Fruit fly (Drosophila melanogaster): ENCODE data around the gene CG32432.
A peak's percentile ranks its signal among the peaks of the same experiment; 100 is the strongest.

The CG32432 gene

DNA sequence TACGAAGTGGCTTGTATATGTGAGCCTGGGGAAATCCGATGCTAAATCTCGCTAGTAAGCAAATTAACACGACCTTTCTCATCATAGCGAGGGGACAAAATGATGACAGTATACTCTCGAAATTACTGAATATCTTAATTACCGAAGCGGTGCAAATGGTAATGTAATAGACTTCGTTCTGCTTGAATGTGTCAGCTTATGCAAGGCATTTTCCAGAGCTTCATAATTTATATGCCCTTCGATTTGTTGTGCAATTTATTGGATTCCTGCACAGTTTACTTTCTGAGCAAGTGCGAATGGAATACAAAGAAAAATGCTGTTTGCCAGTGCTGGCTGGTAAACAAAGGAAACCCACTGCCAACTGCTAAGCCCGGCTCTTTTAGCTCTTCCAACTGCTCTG is 12.3 kb upstream of the CG32432 start, which contains the start of the genes Sfp77F and CG43931:
Sfp77F (minus strand) TSS at position 101 of the 400 bp plus-strand sequence.
CG43931 (plus strand) TSS at position 241 of the 400 bp plus-strand sequence.
- no peak for TF ChIP-seq HLH106 (tag; optimal IDR thresholded peaks at IDR 0.05)

DNA sequence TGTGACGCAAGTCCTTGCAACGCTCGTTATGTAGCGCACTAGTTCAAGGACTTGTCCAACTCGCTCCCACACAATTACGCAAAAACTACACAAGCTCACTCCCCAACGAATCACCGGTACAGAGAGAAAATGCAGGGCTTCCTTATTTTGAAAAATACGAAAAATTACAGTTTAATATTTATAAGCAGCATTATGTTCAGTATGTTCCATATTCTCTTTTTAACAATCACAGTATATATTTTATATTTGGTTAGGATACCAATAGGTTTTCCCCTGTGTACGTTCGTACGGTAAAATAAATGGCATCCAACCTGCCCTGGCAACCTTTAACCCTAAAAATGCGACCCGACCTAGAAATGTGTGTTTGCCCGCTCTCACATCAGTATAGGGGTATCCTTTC is 1.0 kb downstream of the CG32432 start:
- no peak for TF ChIP-seq CrebA (GFP tag; optimal IDR thresholded peaks at IDR 0.05; ENCODE audit: borderline replicate concordance)
- no peak for TF ChIP-seq Rel (GFP tag; optimal IDR thresholded peaks at IDR 0.05)
- no peak for TF ChIP-seq Rel (tag; optimal IDR thresholded peaks at IDR 0.05)
- no peak for TF ChIP-seq Hr83 (GFP tag; optimal IDR thresholded peaks at IDR 0.05; ENCODE audit: poor library complexity, severe bottlenecking)
- TF ChIP-seq ey (GFP tag; optimal IDR thresholded peaks at IDR 0.05), result no peak
- TF ChIP-seq lola (GFP tag; optimal IDR thresholded peaks at IDR 0.05), result no peak

DNA sequence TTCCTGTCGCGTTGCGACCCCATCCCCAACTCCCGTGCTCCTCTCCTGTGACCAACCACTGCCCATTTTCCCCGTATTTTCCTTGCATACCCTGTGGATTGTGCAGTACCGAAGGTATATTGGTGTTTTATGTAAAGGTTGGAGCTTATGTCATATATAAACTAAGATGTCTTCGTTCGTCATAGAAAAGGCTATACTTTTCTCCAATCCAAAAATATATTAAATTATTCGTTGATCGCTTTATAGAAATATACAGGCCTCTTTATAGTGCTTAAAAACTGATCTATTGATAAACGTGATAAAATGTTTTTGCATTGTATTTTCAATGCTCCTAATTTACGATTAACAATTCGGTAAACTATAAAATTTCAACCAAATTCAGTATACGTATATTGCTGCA is 16.0 kb downstream of the CG32432 start:
- no peak for TF ChIP-seq brk (GFP tag; optimal IDR thresholded peaks at IDR 0.05)
- TF ChIP-seq N (GFP tag; optimal IDR thresholded peaks at IDR 0.05), result no peak

DNA sequence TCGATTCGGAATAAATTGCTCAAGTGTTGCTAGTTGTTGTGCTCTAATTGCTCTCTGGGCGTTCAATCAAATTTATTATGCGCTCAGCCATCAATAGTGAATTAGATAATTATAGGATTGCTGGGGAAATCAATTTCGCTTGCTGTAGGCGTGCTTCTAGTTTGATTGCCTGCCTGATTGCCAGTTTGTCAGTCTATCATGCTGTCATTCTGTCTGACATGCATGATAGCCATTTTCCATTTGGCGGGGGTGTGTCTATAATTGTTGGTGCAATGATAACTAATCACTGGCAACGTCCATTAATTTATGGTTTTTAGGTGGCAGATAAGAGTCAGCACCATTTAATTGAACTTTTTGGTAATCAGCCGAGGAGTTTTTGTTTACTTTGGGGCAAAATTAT is 27.4 kb downstream of the CG32432 start:
- TF ChIP-seq Rel (GFP tag; optimal IDR thresholded peaks at IDR 0.05) (no peak), Rel (tag; optimal IDR thresholded peaks at IDR 0.05) (no peak), Hr78 (GFP tag; optimal IDR thresholded peaks at IDR 0.05) (no peak), dsf (GFP tag; optimal IDR thresholded peaks at IDR 0.05; ENCODE audit: borderline replicate concordance) (no peak)

DNA sequence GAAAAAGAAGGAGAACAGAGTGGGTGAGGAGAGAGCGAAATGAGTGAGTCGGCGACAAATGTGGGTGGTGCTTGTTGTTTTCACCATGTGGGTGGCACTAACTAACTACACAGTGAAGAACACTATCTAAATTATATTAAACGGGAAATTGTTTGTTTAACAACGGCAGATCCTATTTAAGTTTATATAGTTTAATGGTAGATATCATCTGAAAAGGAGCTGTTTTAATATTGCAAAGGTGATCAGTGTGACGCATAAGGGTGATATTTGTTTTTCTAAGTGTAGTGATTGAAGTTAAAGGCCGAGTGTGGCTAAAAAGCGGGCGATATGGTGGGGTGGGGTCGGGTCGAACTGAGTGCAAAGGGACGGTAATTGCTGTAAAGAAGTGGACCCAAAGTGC is 36.4 kb downstream of the CG32432 start:
- TF ChIP-seq foxo (GFP tag; optimal IDR thresholded peaks at IDR 0.05) (no peak), Vsx2 (GFP tag; optimal IDR thresholded peaks at IDR 0.05; ENCODE audit: partially characterized antibody) (no peak), CG9705 (GFP tag; optimal IDR thresholded peaks at IDR 0.05) (no peak), Myc (optimal IDR thresholded peaks at IDR 0.05) (no peak), sv (GFP tag; optimal IDR thresholded peaks at IDR 0.05) (no peak), Dfd (GFP tag; optimal IDR thresholded peaks at IDR 0.05) (no peak)

DNA sequence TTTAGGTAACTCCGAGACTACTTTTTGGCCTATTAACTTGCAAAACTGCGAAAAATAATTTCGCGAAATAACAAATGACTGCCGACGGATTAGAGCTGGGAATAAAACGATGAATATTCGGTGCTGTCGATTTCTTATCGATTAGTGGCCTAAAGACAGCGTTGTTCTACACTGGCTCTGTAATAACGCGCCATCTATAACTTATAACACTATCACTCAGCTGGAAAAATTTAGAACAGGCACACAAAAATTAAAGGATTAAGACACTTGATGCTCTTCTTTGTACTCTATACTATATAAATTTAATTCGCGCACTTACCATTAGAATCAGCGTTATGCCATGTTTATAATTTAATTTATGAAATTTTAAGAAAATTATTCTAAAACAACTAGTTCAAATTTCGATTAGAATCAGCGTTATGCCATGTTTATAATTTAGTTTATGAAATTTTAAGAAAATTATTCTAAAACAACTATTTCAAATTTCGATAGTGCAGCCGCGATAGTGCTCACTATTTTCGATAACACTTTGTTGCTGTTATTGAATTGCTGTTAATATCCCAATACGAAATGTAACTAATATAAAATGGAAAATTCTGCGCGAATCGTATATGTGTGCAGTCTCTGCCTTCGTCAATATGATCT is 43.4 kb downstream of the CG32432 start, which contains the start of the genes CSN3 and CG11456:
CSN3 (minus strand) TSS at position 112 of the 645 bp plus-strand sequence.
CG11456 (plus strand) TSS at position 523 of the 645 bp plus-strand sequence.
- TF ChIP-seq tai (GFP tag; optimal IDR thresholded peaks at IDR 0.05) (peak; percentile 85), Myc (optimal IDR thresholded peaks at IDR 0.05) (peak; percentile 56), Hnf4 (GFP tag; optimal IDR thresholded peaks at IDR 0.05) (peak; percentile 77), Hr83 (GFP tag; optimal IDR thresholded peaks at IDR 0.05; ENCODE audit: poor library complexity, severe bottlenecking) (peak; percentile 67), fru (GFP tag; optimal IDR thresholded peaks at IDR 0.05) (peak; percentile 62), brk (GFP tag; optimal IDR thresholded peaks at IDR 0.05) (peak; percentile 66), jim (GFP tag; optimal IDR thresholded peaks at IDR 0.05) (peak; percentile 4), pan (optimal IDR thresholded peaks at IDR 0.05) (no peak), sv (GFP tag; optimal IDR thresholded peaks at IDR 0.05) (peak; percentile 47), Hr78 (GFP tag; optimal IDR thresholded peaks at IDR 0.05) (no peak), foxo (GFP tag; optimal IDR thresholded peaks at IDR 0.05) (peak in 1 of 2 experiments; percentile 71), psq (GFP tag; optimal IDR thresholded peaks at IDR 0.05) (peak; percentile 11), dsf (GFP tag; optimal IDR thresholded peaks at IDR 0.05; ENCODE audit: borderline replicate concordance) (no peak), rgr (GFP tag; optimal IDR thresholded peaks at IDR 0.05) (peak; percentile 56), ey (GFP tag; optimal IDR thresholded peaks at IDR 0.05) (peak; percentile 51), sage (GFP tag; optimal IDR thresholded peaks at IDR 0.05) (no peak), dl (GFP tag; optimal IDR thresholded peaks at IDR 0.05; ENCODE audit: insufficient read depth in 1 of 2, partially characterized antibody in 2 of 2) (no peak), Jra (GFP tag; optimal IDR thresholded peaks at IDR 0.05) (peak; percentile 64), h (GFP tag; optimal IDR thresholded peaks at IDR 0.05) (peak; percentile 70), CrebA (GFP tag; optimal IDR thresholded peaks at IDR 0.05; ENCODE audit: borderline replicate concordance) (no peak), Sp1 (GFP tag; optimal IDR thresholded peaks at IDR 0.05) (no peak)
